Fruit fly (Drosophila melanogaster) whole organism, embryonic: ENCODE measurements around the gene ab.

Experiments used
- Atf6 ChIP-seq: fragments of 200-800 bp; sonication (Bioruptor generic); IDR thresholded peaks from 2 replicates; pipeline ENCODE4 v1.3.6; 2022; ENCODE audit warnings: missing biosample characterization, missing genetic modification characterization
- Bteb2 ChIP-seq: fragments of 200-800 bp; sonication (Bioruptor generic); optimal IDR thresholded peaks from 2 replicates; lab custom pipeline; 2016; ENCODE audit warnings: missing biosample characterization, missing genetic modification characterization
- CG10366 ChIP-seq: fragments of 200-800 bp; sonication (Bioruptor generic); IDR thresholded peaks from 2 replicates; pipeline ENCODE4 v1.3.6; 2022; ENCODE audit warnings: missing biosample characterization, missing genetic modification characterization
- CG10543 ChIP-seq: fragments of 200-800 bp; sonication (Bioruptor generic); optimal IDR thresholded peaks from 3 replicates; lab custom pipeline; 2017; ENCODE audit warnings: missing biosample characterization, mild to moderate bottlenecking, missing genetic modification characterization, moderate library complexity
- CG12391 ChIP-seq: fragments of 200-800 bp; sonication (Bioruptor generic); optimal IDR thresholded peaks from 3 replicates; lab custom pipeline; 2018; ENCODE audit warnings: missing biosample characterization, mild to moderate bottlenecking, missing genetic modification characterization, moderate library complexity
- CG14014 ChIP-seq: fragments of 200-800 bp; sonication (Bioruptor generic); IDR thresholded peaks from 2 replicates; pipeline ENCODE4 v1.3.6; 2022; ENCODE audit warnings: missing biosample characterization, missing genetic modification characterization
- CG14860 ChIP-seq: fragments of 200-800 bp; sonication (Bioruptor generic); IDR thresholded peaks from 3 replicates; pipeline ENCODE4 v1.3.6; 2022; ENCODE audit warnings: missing biosample characterization, missing genetic modification characterization; ENCODE audit not compliant: partially characterized antibody
- CG15011 ChIP-seq: fragments of 200-800 bp; sonication (Bioruptor generic); optimal IDR thresholded peaks from 3 replicates; lab custom pipeline; 2018; ENCODE audit warnings: missing biosample characterization, mild to moderate bottlenecking, missing genetic modification characterization
- CG1602 ChIP-seq: fragments of 200-800 bp; sonication (Bioruptor generic); optimal IDR thresholded peaks from 3 replicates; lab custom pipeline; 2016; ENCODE audit warnings: missing biosample characterization, missing genetic modification characterization
- CG17359 ChIP-seq: fragments of 200-800 bp; sonication (Bioruptor generic); optimal IDR thresholded peaks from 3 replicates; lab custom pipeline; 2018; ENCODE audit warnings: missing biosample characterization, mild to moderate bottlenecking, missing genetic modification characterization, moderate library complexity
- CG18619 ChIP-seq: fragments of 200-800 bp; sonication (Bioruptor generic); optimal IDR thresholded peaks from 3 replicates; lab custom pipeline; 2017; ENCODE audit warnings: missing biosample characterization, mild to moderate bottlenecking, missing genetic modification characterization
- CG2129 ChIP-seq: fragments of 200-800 bp; sonication (Bioruptor generic); IDR thresholded peaks from 2 replicates; pipeline ENCODE4 v1.3.6; 2022; ENCODE audit warnings: missing biosample characterization, missing genetic modification characterization; ENCODE audit not compliant: partially characterized antibody
- CG2202 ChIP-seq: fragments of 200-800 bp; sonication (Bioruptor generic); optimal IDR thresholded peaks from 2 replicates; lab custom pipeline; 2018; ENCODE audit warnings: missing biosample characterization, mild to moderate bottlenecking, missing genetic modification characterization
- CG2889 ChIP-seq: fragments of 200-800 bp; sonication (Bioruptor generic); IDR thresholded peaks from 3 replicates; pipeline ENCODE4 v1.3.6; 2022; ENCODE audit warnings: missing biosample characterization, missing genetic modification characterization
- CG31388 ChIP-seq: fragments of 200-800 bp; sonication (Bioruptor generic); optimal IDR thresholded peaks from 2 replicates; lab custom pipeline; 2016; ENCODE audit warnings: missing biosample characterization, missing genetic modification characterization
- CG32767 ChIP-seq: fragments of 200-800 bp; sonication (Bioruptor generic); IDR thresholded peaks from 2 replicates; pipeline ENCODE4 v1.3.6; 2022; ENCODE audit warnings: missing biosample characterization, missing genetic modification characterization
- CG3847 ChIP-seq: fragments of 200-800 bp; sonication (Bioruptor generic); IDR thresholded peaks from 2 replicates; pipeline ENCODE4 v1.3.6; 2022; ENCODE audit warnings: missing biosample characterization, missing genetic modification characterization
- CG4404 ChIP-seq: fragments of 200-800 bp; sonication (Bioruptor generic); IDR thresholded peaks from 2 replicates; pipeline ENCODE4 v1.3.6; 2022; ENCODE audit warnings: missing biosample characterization, missing genetic modification characterization
- CG5245 ChIP-seq: fragments of 200-800 bp; sonication (Bioruptor generic); optimal IDR thresholded peaks from 3 replicates; lab custom pipeline; 2016; ENCODE audit warnings: missing biosample characterization, missing genetic modification characterization
- CG6813 ChIP-seq: fragments of 200-800 bp; sonication (Bioruptor generic); optimal IDR thresholded peaks from 2 replicates; lab custom pipeline; 2017; ENCODE audit warnings: missing biosample characterization, missing genetic modification characterization, mild to moderate bottlenecking, moderate library complexity, missing genetic modification reagents
- CG6854 ChIP-seq: fragments of 200-800 bp; sonication (Bioruptor generic); optimal IDR thresholded peaks from 3 replicates; lab custom pipeline; 2017; ENCODE audit warnings: missing biosample characterization, mild to moderate bottlenecking, missing genetic modification characterization
- CG8089 ChIP-seq: fragments of 200-800 bp; sonication (Bioruptor generic); optimal IDR thresholded peaks from 3 replicates; lab custom pipeline; 2016; ENCODE audit warnings: missing biosample characterization, missing genetic modification characterization
- CG9727 ChIP-seq: fragments of 200-800 bp; sonication (Bioruptor generic); optimal IDR thresholded peaks from 3 replicates; lab custom pipeline; 2017; ENCODE audit warnings: missing biosample characterization, mild to moderate bottlenecking, missing genetic modification characterization
- CG9797 ChIP-seq: fragments of 200-800 bp; sonication (Bioruptor generic); optimal IDR thresholded peaks from 3 replicates; lab custom pipeline; 2018; ENCODE audit warnings: missing biosample characterization, mild to moderate bottlenecking, missing genetic modification characterization
- CHES-1-like ChIP-seq: fragments of 200-800 bp; sonication (Bioruptor generic); optimal IDR thresholded peaks from 2 replicates; lab custom pipeline; 2016; ENCODE audit warnings: missing biosample characterization, missing genetic modification characterization
- Dp ChIP-seq: fragments of 200-800 bp; sonication (Bioruptor generic); optimal IDR thresholded peaks from 2 replicates; lab custom pipeline; 2018; ENCODE audit warnings: missing biosample characterization, mild to moderate bottlenecking, missing genetic modification characterization, moderate library complexity
- E2f2 ChIP-seq: fragments of 200-800 bp; sonication (Bioruptor generic); IDR thresholded peaks from 2 replicates; pipeline ENCODE4 v1.3.6; 2022; ENCODE audit warnings: missing biosample characterization, missing genetic modification characterization
- Ets97D ChIP-seq: fragments of 200-800 bp; sonication (Bioruptor generic); optimal IDR thresholded peaks from 3 replicates; lab custom pipeline; 2016; ENCODE audit warnings: missing biosample characterization, missing genetic modification characterization
- GATAe ChIP-seq: fragments of 200-800 bp; sonication (Bioruptor generic); conservative IDR thresholded peaks from 2 replicates; pipeline ENCODE4 v1.3.6; 2022; ENCODE audit warnings: missing biosample characterization, missing genetic modification characterization
- HLH54F ChIP-seq: fragments of 200-800 bp; sonication (Bioruptor generic); optimal IDR thresholded peaks from 3 replicates; lab custom pipeline; 2016; ENCODE audit warnings: missing biosample characterization, missing genetic modification characterization
- Lim3 ChIP-seq: fragments of 200-800 bp; sonication (Bioruptor generic); IDR thresholded peaks from 2 replicates; pipeline ENCODE4 v1.3.6; 2022; ENCODE audit warnings: missing biosample characterization, missing genetic modification characterization
- Lpt ChIP-seq: fragments of >200 bp; optimal IDR thresholded peaks from 2 replicates; lab custom pipeline; 2018; ENCODE audit warnings: missing biosample characterization, missing genetic modification characterization
- Mes4 ChIP-seq: fragments of 200-800 bp; sonication (Bioruptor generic); optimal IDR thresholded peaks from 2 replicates; lab custom pipeline; 2016; ENCODE audit warnings: missing biosample characterization, missing genetic modification characterization
- Neu2 ChIP-seq: fragments of 200-800 bp; sonication (Bioruptor generic); optimal IDR thresholded peaks from 3 replicates; lab custom pipeline; 2016; ENCODE audit warnings: missing biosample characterization, missing genetic modification characterization, borderline replicate concordance
- Ptx1 ChIP-seq: fragments of 200-800 bp; sonication (Bioruptor generic); IDR thresholded peaks from 2 replicates; pipeline ENCODE4 v1.3.6; 2022; ENCODE audit warnings: missing biosample characterization, missing genetic modification characterization
- Rfx ChIP-seq: fragments of 200-800 bp; sonication (Bioruptor generic); IDR thresholded peaks from 2 replicates; pipeline ENCODE4 v1.3.6; 2022; ENCODE audit warnings: missing biosample characterization, missing genetic modification characterization
- bbx ChIP-seq: fragments of 200-800 bp; sonication (Bioruptor generic); IDR thresholded peaks from 2 replicates; pipeline ENCODE4 v1.3.6; 2022; ENCODE audit warnings: missing biosample characterization, missing genetic modification characterization; ENCODE audit not compliant: partially characterized antibody
- cg ChIP-seq: fragments of 200-800 bp; sonication (Bioruptor generic); optimal IDR thresholded peaks from 3 replicates; lab custom pipeline; 2019; ENCODE audit warnings: missing biosample characterization, mild to moderate bottlenecking, missing genetic modification characterization, moderate library complexity
- disco-r ChIP-seq: fragments of 200-800 bp; sonication (Bioruptor generic); optimal IDR thresholded peaks from 2 replicates; lab custom pipeline; 2016; ENCODE audit warnings: missing biosample characterization, missing genetic modification characterization
- fd3F ChIP-seq: fragments of 200-800 bp; sonication (Bioruptor generic); optimal IDR thresholded peaks from 2 replicates; lab custom pipeline; 2018; ENCODE audit warnings: missing biosample characterization, mild to moderate bottlenecking, missing genetic modification characterization, moderate library complexity
- gcm ChIP-seq: fragments of 200-800 bp; sonication (Bioruptor generic); optimal IDR thresholded peaks from 2 replicates; lab custom pipeline; 2019; ENCODE audit warnings: missing biosample characterization, mild to moderate bottlenecking, missing genetic modification characterization, moderate library complexity
- jigr1 ChIP-seq: fragments of 200-800 bp; sonication (Bioruptor generic); IDR thresholded peaks from 3 replicates; pipeline ENCODE4 v1.3.6; 2022; ENCODE audit warnings: missing biosample characterization, missing genetic modification characterization
- lab ChIP-seq: fragments of 200-800 bp; sonication (Bioruptor generic); optimal IDR thresholded peaks from 3 replicates; lab custom pipeline; 2017; ENCODE audit warnings: missing biosample characterization, missing genetic modification characterization, mild to moderate bottlenecking, moderate library complexity, missing genetic modification reagents
- luna ChIP-seq: fragments of 200-800 bp; sonication (Bioruptor generic); optimal IDR thresholded peaks from 2 replicates; lab custom pipeline; 2016; ENCODE audit warnings: missing biosample characterization, missing genetic modification characterization
- psq ChIP-seq: fragments of 200-800 bp; sonication (Bioruptor generic); optimal IDR thresholded peaks from 2 replicates; lab custom pipeline; 2017; ENCODE audit warnings: missing biosample characterization, missing genetic modification characterization
- row ChIP-seq: fragments of 200-800 bp; sonication (Bioruptor generic); IDR thresholded peaks from 3 replicates; pipeline ENCODE4 v1.3.6; 2022; ENCODE audit warnings: missing biosample characterization, missing genetic modification characterization
- salm ChIP-seq: fragments of 200-800 bp; sonication (Bioruptor generic); optimal IDR thresholded peaks from 2 replicates; lab custom pipeline; 2018; ENCODE audit warnings: missing biosample characterization, mild to moderate bottlenecking, missing genetic modification characterization
- sd ChIP-seq: fragments of 200-800 bp; sonication (Bioruptor generic); optimal IDR thresholded peaks from 3 replicates; lab custom pipeline; 2018; ENCODE audit warnings: missing biosample characterization, mild to moderate bottlenecking, missing genetic modification characterization, moderate library complexity
- sna ChIP-seq: fragments of 200-800 bp; sonication (Bioruptor generic); IDR thresholded peaks from 2 replicates; pipeline ENCODE4 v1.3.6; 2022; ENCODE audit warnings: missing biosample characterization, missing genetic modification characterization; ENCODE audit not compliant: partially characterized antibody
- tin ChIP-seq: fragments of 200-800 bp; sonication (Bioruptor generic); optimal IDR thresholded peaks from 3 replicates; lab custom pipeline; 2016; ENCODE audit warnings: missing biosample characterization, missing genetic modification characterization
- zfh1 ChIP-seq: fragments of 200-800 bp; sonication (Bioruptor generic); IDR thresholded peaks from 3 replicates; pipeline ENCODE4 v1.3.6; 2022; ENCODE audit warnings: missing biosample characterization, missing genetic modification characterization
- zfh2 ChIP-seq: fragments of 200-800 bp; sonication (Bioruptor generic); optimal IDR thresholded peaks from 2 replicates; lab custom pipeline; 2016; ENCODE audit warnings: missing biosample characterization, missing genetic modification characterization

ab gene

dm6 chr2L:11192691-11193090 is 17.8 kb upstream of the ab start (continued):
- no peak for TF ChIP-seq CG32767 (GFP tag; lab: Robert Waterston, UW)
- no peak for TF ChIP-seq bbx
- TF ChIP-seq CG10543 (GFP tag; lab: Kevin White, UChicago), result no peak
- TF ChIP-seq Ets97D (GFP tag; lab: Kevin White, UChicago), result no peak
- TF ChIP-seq CG14014 (GFP tag; lab: Robert Waterston, UW), result no peak
- no peak for TF ChIP-seq CG15011 (GFP tag; lab: Kevin White, UChicago)
- no peak for TF ChIP-seq disco-r (GFP tag; lab: Kevin White, UChicago)
- TF ChIP-seq CG14860 (GFP tag; lab: Robert Waterston, UW), result no peak
- TF ChIP-seq CG12391 (tag; lab: Kevin White, UChicago), result peak; percentile 79
- peak; percentile 54 for TF ChIP-seq gcm
- TF ChIP-seq CG6854 (GFP tag; lab: Kevin White, UChicago), result no peak
- 0 out of 3 replicates have a peak, but pooled peaks have one; percentile 13 for TF ChIP-seq CG2889 (GFP tag; lab: Robert Waterston, UW)
- no peak for TF ChIP-seq sna
- TF ChIP-seq sd, result peak; percentile 39
- TF ChIP-seq jigr1 (GFP tag; lab: Robert Waterston, UW), result no peak
- no peak for TF ChIP-seq GATAe (GFP tag; lab: Robert Waterston, UW)
- no peak for TF ChIP-seq zfh2 (GFP tag; lab: Kevin White, UChicago)
- TF ChIP-seq Atf6 (GFP tag; lab: Robert Waterston, UW), result no peak
- no peak for TF ChIP-seq Lpt
- peak; percentile 29 for TF ChIP-seq CHES-1-like (GFP tag; lab: Kevin White, UChicago)
- peak; percentile 84 for TF ChIP-seq zfh1 (GFP tag; lab: Robert Waterston, UW)
- peak; percentile 39 for TF ChIP-seq CG4404 (GFP tag; lab: Robert Waterston, UW)
- TF ChIP-seq HLH54F (GFP tag; lab: Kevin White, UChicago), result peak; percentile 10
- peak; percentile 49 for TF ChIP-seq CG9727 (GFP tag; lab: Kevin White, UChicago)
- no peak for TF ChIP-seq CG2129 (GFP tag; lab: Robert Waterston, UW)
- TF ChIP-seq CG6813, result no peak
- TF ChIP-seq CG5245 (GFP tag; lab: Kevin White, UChicago), result peak; percentile 18
- TF ChIP-seq CG31388 (GFP tag; lab: Kevin White, UChicago), result peak; percentile 3
- TF ChIP-seq E2f2 (GFP tag; lab: Robert Waterston, UW), result 0 out of 2 replicates have a peak, but pooled peaks have one; percentile 28
- no peak for TF ChIP-seq Bteb2 (GFP tag; lab: Kevin White, UChicago)
- TF ChIP-seq Ptx1 (GFP tag; lab: Robert Waterston, UW), result peak; percentile 57
- TF ChIP-seq salm, result peak; percentile 35
- TF ChIP-seq CG17359 (tag; lab: Kevin White, UChicago), result peak; percentile 58
- no peak for TF ChIP-seq Lim3
- TF ChIP-seq CG1602, result peak; percentile 30
- TF ChIP-seq CG3847 (GFP tag; lab: Robert Waterston, UW), result 0 out of 2 replicates have a peak, but pooled peaks have one; percentile 30
- TF ChIP-seq Dp (GFP tag; lab: Kevin White, UChicago), result no peak
- peak; percentile 61 for TF ChIP-seq CG2202
- TF ChIP-seq psq (GFP tag; lab: Kevin White, UChicago), result no peak
- peak; percentile 18 for TF ChIP-seq CG18619 (GFP tag; lab: Kevin White, UChicago)
- TF ChIP-seq CG10366 (GFP tag; lab: Robert Waterston, UW), result peak; percentile 38
- no peak for TF ChIP-seq fd3F (GFP tag; lab: Kevin White, UChicago)
- peak; percentile 39 for TF ChIP-seq tin (GFP tag; lab: Kevin White, UChicago)
- TF ChIP-seq Rfx, result no peak
- peak; percentile 46 for TF ChIP-seq CG8089
- no peak for TF ChIP-seq Neu2 (GFP tag; lab: Kevin White, UChicago)
- peak; percentile 34 for TF ChIP-seq Mes4
- TF ChIP-seq lab (GFP tag; lab: Kevin White, UChicago), result no peak
- no peak for TF ChIP-seq cg (GFP tag; lab: Kevin White, UChicago)
- TF ChIP-seq row (GFP tag; lab: Robert Waterston, UW), result peak; percentile 59
- no peak for TF ChIP-seq CG9797
- no peak for TF ChIP-seq luna (GFP tag; lab: Kevin White, UChicago)
